Fruit fly (Drosophila melanogaster) whole organism, wandering third instar larva: ENCODE measurements around the gene CG4375.

Source experiments
- Hnf4 ChIP-seq: fragments of 200-800 bp; sonication (Bioruptor generic); optimal IDR thresholded peaks from 2 replicates; lab custom pipeline; 2016; ENCODE audit warnings: missing biosample characterization, mild to moderate bottlenecking, missing genetic modification characterization
- Jra ChIP-seq: sonication (Bioruptor generic); optimal IDR thresholded peaks from 2 replicates; lab custom pipeline; 2016; ENCODE audit warnings: missing biosample characterization, missing genetic modification characterization
- N ChIP-seq: fragments of >200 bp; optimal IDR thresholded peaks from 2 replicates; lab custom pipeline; 2018; ENCODE audit warnings: missing biosample characterization, missing external identifiers, missing genetic modification characterization
- OdsH ChIP-seq: fragments of 200-800 bp; sonication (Bioruptor generic); optimal IDR thresholded peaks from 2 replicates; lab custom pipeline; 2016; ENCODE audit warnings: missing biosample characterization, mild to moderate bottlenecking, missing genetic modification characterization
- Vsx2 ChIP-seq: fragments of 200-300, 225-300 bp; sonication (Bioruptor generic); optimal IDR thresholded peaks from 2 replicates; lab custom pipeline; 2018; ENCODE audit warnings: missing biosample characterization, missing genetic modification characterization; ENCODE audit not compliant: partially characterized antibody
- dmrt93B ChIP-seq: fragments of 200-800 bp; sonication (Bioruptor generic); optimal IDR thresholded peaks from 2 replicates; lab custom pipeline; 2018; ENCODE audit warnings: missing biosample characterization, mild to moderate bottlenecking, missing genetic modification characterization
- dsf ChIP-seq: sonication (Bioruptor generic); optimal IDR thresholded peaks from 2 replicates; lab custom pipeline; 2016; ENCODE audit warnings: missing biosample characterization, missing genetic modification characterization, borderline replicate concordance
- ey ChIP-seq: fragments of 200-800 bp; sonication (Bioruptor generic); optimal IDR thresholded peaks from 2 replicates; lab custom pipeline; 2016; ENCODE audit warnings: missing biosample characterization, missing genetic modification characterization
- foxo ChIP-seq, 2 experiments: fragments of 200-800 bp; sonication (Bioruptor generic); optimal IDR thresholded peaks; 2 replicates in 1 of 2; 3 replicates in 1 of 2; lab custom pipeline; 2016 to 2017; ENCODE audit warnings: missing biosample characterization in 2 of 2, missing genetic modification characterization in 2 of 2
- lola ChIP-seq: fragments of >200 bp; optimal IDR thresholded peaks from 2 replicates; lab custom pipeline; 2017; ENCODE audit warnings: missing biosample characterization, missing genetic modification characterization
- pan ChIP-seq: fragments of >200 bp; optimal IDR thresholded peaks from 2 replicates; lab custom pipeline; 2017
- psq ChIP-seq: fragments of 200-800 bp; sonication (Bioruptor generic); optimal IDR thresholded peaks from 3 replicates; lab custom pipeline; 2017; ENCODE audit warnings: missing biosample characterization, mild to moderate bottlenecking, missing genetic modification characterization, moderate library complexity
- rgr ChIP-seq: fragments of 200-800 bp; sonication (Bioruptor generic); optimal IDR thresholded peaks from 3 replicates; lab custom pipeline; 2016; ENCODE audit warnings: missing biosample characterization, mild to moderate bottlenecking, missing genetic modification characterization

dm6 chr2L:1043195-1043990 is 16.7 kb upstream of the CG4375 start:
- no peak for TF ChIP-seq Jra (GFP tag; lab: Kevin White, UChicago)
- TF ChIP-seq OdsH (GFP tag; lab: Kevin White, UChicago), result no peak
- no peak for TF ChIP-seq lola (GFP tag; lab: Kevin White, UChicago)
- TF ChIP-seq ey, result no peak
- no peak for TF ChIP-seq psq (GFP tag; lab: Kevin White, UChicago)
- no peak for TF ChIP-seq N (GFP tag; lab: Kevin White, UChicago)
- no peak for TF ChIP-seq dsf (GFP tag; lab: Kevin White, UChicago)
- TF ChIP-seq Hnf4, result no peak
- TF ChIP-seq foxo (GFP tag; optimal IDR thresholded peaks at IDR 0.05; lab: Kevin White, UChicago), result no peak
- no peak for TF ChIP-seq pan (lab: Kevin White, UChicago)
- TF ChIP-seq dmrt93B (GFP tag; lab: Kevin White, UChicago), result no peak
- no peak for TF ChIP-seq Vsx2 (GFP tag; lab: Kevin White, UChicago)
- no peak for TF ChIP-seq rgr (GFP tag; lab: Kevin White, UChicago)
